Fruit fly (Drosophila melanogaster) whole organism, prepupa: ENCODE results near the gene disco-r.

ENCODE experiments used
- CG15336 ChIP-seq: fragments of 200-800 bp; sonication (Bioruptor generic); IDR thresholded peaks from 2 replicates; pipeline ENCODE4 v1.3.6; 2022; ENCODE audit warnings: missing biosample characterization, missing genetic modification characterization
- Gug ChIP-seq: fragments of 200-800 bp; sonication (Bioruptor generic); IDR thresholded peaks from 2 replicates; pipeline ENCODE4 v1.3.6; 2022; ENCODE audit warnings: missing biosample characterization, missing genetic modification characterization
- Sox15 ChIP-seq: fragments of 200-800 bp; sonication (Bioruptor generic); optimal IDR thresholded peaks from 3 replicates; lab custom pipeline; 2016; ENCODE audit warnings: missing biosample characterization, missing genetic modification characterization
- eg ChIP-seq: fragments of 200-800 bp; sonication (Bioruptor generic); IDR thresholded peaks from 3 replicates; pipeline ENCODE4 v1.3.6; 2022; ENCODE audit warnings: missing biosample characterization, missing genetic modification characterization

DNA sequence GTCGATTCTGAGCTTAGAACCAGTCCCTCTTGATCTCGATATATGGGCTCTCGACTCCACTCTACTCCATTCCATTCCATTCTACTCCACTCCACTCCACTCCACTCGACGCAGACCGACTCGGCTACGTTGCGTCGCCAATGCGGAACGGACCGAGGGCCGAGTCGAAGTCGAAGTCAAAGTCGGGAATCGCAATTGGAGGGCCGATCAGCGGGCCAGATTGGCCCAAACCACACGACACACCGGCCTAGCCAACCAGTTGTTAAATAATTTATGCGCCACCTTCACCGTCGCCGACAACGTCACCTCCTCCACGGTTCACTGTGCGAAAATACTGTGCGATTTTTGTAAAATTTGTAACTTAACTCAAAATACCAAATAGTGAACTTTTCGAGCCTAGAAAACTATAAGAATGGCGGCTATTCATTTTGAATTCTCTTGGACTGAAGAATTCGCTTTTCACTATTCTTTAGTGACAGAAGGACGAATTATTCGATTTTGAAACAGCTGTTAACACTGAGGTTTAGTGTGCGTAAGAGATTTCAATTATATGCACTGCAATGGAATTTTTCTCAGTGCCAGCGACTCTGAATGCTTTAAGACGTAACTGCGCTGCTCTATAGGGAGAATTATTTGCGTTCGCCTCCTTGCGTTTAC, 9.6 kb upstream of the disco-r start:
- TF ChIP-seq Gug (GFP tag; lab: Robert Waterston, UW), result no peak
- peak; percentile 58 for TF ChIP-seq CG15336 (GFP tag; lab: Robert Waterston, UW)
- TF ChIP-seq eg (GFP tag; lab: Robert Waterston, UW), result no peak
- peak; percentile 54 for TF ChIP-seq Sox15
